Worm (Caenorhabditis elegans) whole organism, early embryonic: ENCODE measurements around the gene faah-2.

ENCODE experiments used
- B0310.2 ChIP-seq: sonication (generic microtip); optimal IDR thresholded peaks from 2 replicates; lab custom pipeline; 2016; ENCODE audit warnings: mild to moderate bottlenecking, missing genetic modification characterization, missing compliant biosample characterization
- ama-1 ChIP-seq: fragments of 150-350 bp; optimal IDR thresholded peaks from 2 replicates; lab custom pipeline; 2014
- ceh-36 ChIP-seq: sonication (generic microtip); optimal IDR thresholded peaks from 2 replicates; lab custom pipeline; 2016; ENCODE audit warnings: missing genetic modification characterization, inconsistent platforms, missing compliant biosample characterization
- flt-1 ChIP-seq: fragments of 200-800 bp; sonication (Bioruptor generic); IDR thresholded peaks from 2 replicates; pipeline ENCODE4 v1.3.6; 2022; ENCODE audit warnings: missing genetic modification characterization, missing compliant biosample characterization
- sea-1 ChIP-seq: fragments of 200-800 bp; sonication (Bioruptor generic); conservative IDR thresholded peaks from 2 replicates; pipeline ENCODE4 v1.3.6; 2022; ENCODE audit warnings: missing genetic modification characterization, missing compliant biosample characterization

DNA sequence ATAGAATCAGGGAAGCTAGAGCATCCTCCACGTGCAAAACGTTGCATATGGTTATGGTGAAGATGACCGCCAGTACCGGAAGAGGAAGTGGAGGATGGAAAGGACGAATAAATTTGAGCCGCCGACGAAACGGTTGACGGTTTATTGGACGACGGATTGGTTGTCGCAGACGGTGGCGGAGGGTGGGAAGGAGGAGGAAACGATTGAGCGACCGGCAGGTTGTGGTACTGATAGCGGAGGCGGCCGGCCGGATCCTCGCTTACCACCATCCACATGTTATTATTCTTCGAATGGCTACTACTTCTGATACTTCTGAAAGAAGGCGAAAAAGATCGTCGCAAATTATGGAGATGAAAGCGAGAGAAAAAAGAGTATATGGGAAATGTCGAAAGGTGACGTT is 40.6 kb downstream of the faah-2 start:
- TF ChIP-seq ama-1 (lab: Kevin White, UChicago) = no peak
- TF ChIP-seq sea-1 = no peak
- TF ChIP-seq flt-1 (GFP tag; lab: Robert Waterston, UW) = no peak
- TF ChIP-seq B0310.2 (tag; lab: Kevin White, UChicago) = no peak
- no peak for TF ChIP-seq ceh-36 (tag; lab: Kevin White, UChicago)
